Fruit fly (Drosophila melanogaster) whole organism, embryonic: ENCODE measurements around the gene kz.

Experiments
- CG1024 ChIP-seq: fragments of 200-800 bp; sonication (Bioruptor generic); IDR thresholded peaks from 2 replicates; pipeline ENCODE4 v1.3.6; 2022; ENCODE audit warnings: missing biosample characterization, missing genetic modification characterization
- CG10654 ChIP-seq: fragments of 200-800 bp; sonication (Bioruptor generic); optimal IDR thresholded peaks from 2 replicates; lab custom pipeline; 2016; ENCODE audit warnings: missing biosample characterization, missing genetic modification characterization
- CG10979 ChIP-seq: fragments of 200-800 bp; sonication (Bioruptor generic); optimal IDR thresholded peaks from 2 replicates; lab custom pipeline; 2018; ENCODE audit warnings: missing biosample characterization, mild to moderate bottlenecking, missing genetic modification characterization, moderate library complexity
- CG11085 ChIP-seq: fragments of 200-800 bp; sonication (Bioruptor generic); IDR thresholded peaks from 2 replicates; pipeline ENCODE4 v1.3.6; 2022; ENCODE audit warnings: missing biosample characterization, missing genetic modification characterization
- CG11696 ChIP-seq: fragments of 200-800 bp; sonication (Bioruptor generic); IDR thresholded peaks from 2 replicates; pipeline ENCODE4 v1.3.6; 2022; ENCODE audit warnings: missing biosample characterization, missing genetic modification characterization
- CG12391 ChIP-seq: fragments of 200-800 bp; sonication (Bioruptor generic); optimal IDR thresholded peaks from 3 replicates; lab custom pipeline; 2018; ENCODE audit warnings: missing biosample characterization, mild to moderate bottlenecking, missing genetic modification characterization, moderate library complexity
- CG14014 ChIP-seq: fragments of 200-800 bp; sonication (Bioruptor generic); IDR thresholded peaks from 2 replicates; pipeline ENCODE4 v1.3.6; 2022; ENCODE audit warnings: missing biosample characterization, missing genetic modification characterization
- CG14441 ChIP-seq: fragments of 200-800 bp; sonication (Bioruptor generic); IDR thresholded peaks from 2 replicates; pipeline ENCODE4 v1.3.6; 2022; ENCODE audit warnings: missing biosample characterization, missing genetic modification characterization
- CG15696 ChIP-seq: fragments of 200-800 bp; sonication (Bioruptor generic); optimal IDR thresholded peaks from 2 replicates; lab custom pipeline; 2019; ENCODE audit warnings: missing biosample characterization, mild to moderate bottlenecking, missing genetic modification characterization, moderate library complexity
- CG17912 ChIP-seq: fragments of 200-800 bp; sonication (Bioruptor generic); optimal IDR thresholded peaks from 2 replicates; lab custom pipeline; 2018; ENCODE audit warnings: missing biosample characterization, mild to moderate bottlenecking, missing genetic modification characterization
- CG18476 ChIP-seq: fragments of 200-800 bp; sonication (Bioruptor generic); optimal IDR thresholded peaks from 2 replicates; lab custom pipeline; 2016; ENCODE audit warnings: missing biosample characterization, mild to moderate bottlenecking, missing genetic modification characterization
- CG18619 ChIP-seq: fragments of 200-800 bp; sonication (Bioruptor generic); optimal IDR thresholded peaks from 3 replicates; lab custom pipeline; 2017; ENCODE audit warnings: missing biosample characterization, mild to moderate bottlenecking, missing genetic modification characterization
- CG2116 ChIP-seq: fragments of 200-800 bp; sonication (Bioruptor generic); optimal IDR thresholded peaks from 3 replicates; lab custom pipeline; 2018; ENCODE audit warnings: missing biosample characterization, mild to moderate bottlenecking, missing genetic modification characterization
- CG2875 ChIP-seq: fragments of 200-800 bp; sonication (Bioruptor generic); optimal IDR thresholded peaks from 2 replicates; lab custom pipeline; 2017; ENCODE audit warnings: missing biosample characterization, mild to moderate bottlenecking, missing genetic modification characterization, missing genetic modification reagents
- CG34376 ChIP-seq: fragments of 200-800 bp; sonication (Bioruptor generic); optimal IDR thresholded peaks from 2 replicates; lab custom pipeline; 2018; ENCODE audit warnings: missing biosample characterization, mild to moderate bottlenecking, missing genetic modification characterization
- CG4424 ChIP-seq: fragments of 200-800 bp; sonication (Bioruptor generic); optimal IDR thresholded peaks from 3 replicates; lab custom pipeline; 2016; ENCODE audit warnings: missing biosample characterization, missing genetic modification characterization
- CG7357 ChIP-seq: fragments of 200-800 bp; sonication (Bioruptor generic); IDR thresholded peaks from 3 replicates; pipeline ENCODE4 v1.3.6; 2022; ENCODE audit warnings: missing biosample characterization, missing genetic modification characterization
- CG7928 ChIP-seq: fragments of 200-800 bp; sonication (Bioruptor generic); optimal IDR thresholded peaks from 2 replicates; lab custom pipeline; 2017; ENCODE audit warnings: missing biosample characterization, mild to moderate bottlenecking, missing genetic modification characterization
- CG9932 ChIP-seq: fragments of 200-800 bp; sonication (Bioruptor generic); IDR thresholded peaks from 2 replicates; pipeline ENCODE4 v1.3.6; 2022; ENCODE audit warnings: missing biosample characterization, missing genetic modification characterization
- CoRest ChIP-seq: fragments of 200-800 bp; sonication (Bioruptor generic); optimal IDR thresholded peaks from 3 replicates; lab custom pipeline; 2018; ENCODE audit warnings: missing biosample characterization, mild to moderate bottlenecking, missing genetic modification characterization, moderate library complexity
- Doc2 ChIP-seq: fragments of 200-800 bp; sonication (Bioruptor generic); IDR thresholded peaks from 2 replicates; pipeline ENCODE4 v1.3.6; 2022; ENCODE audit warnings: missing biosample characterization, missing genetic modification characterization
- Doc3 ChIP-seq: fragments of 200-800 bp; sonication (Bioruptor generic); IDR thresholded peaks from 3 replicates; pipeline ENCODE4 v1.3.6; 2022; ENCODE audit warnings: missing biosample characterization, missing genetic modification characterization; ENCODE audit not compliant: partially characterized antibody
- Drgx ChIP-seq: fragments of 200-800 bp; sonication (Bioruptor generic); IDR thresholded peaks from 2 replicates; pipeline ENCODE4 v1.3.6; 2022; ENCODE audit warnings: missing biosample characterization, missing genetic modification characterization
- E2f1 ChIP-seq: fragments of 200-800 bp; sonication (Bioruptor generic); IDR thresholded peaks from 2 replicates; pipeline ENCODE4 v1.3.6; 2022; ENCODE audit warnings: missing biosample characterization, missing genetic modification characterization
- HLHmδ ChIP-seq: fragments of 200-800 bp; sonication (Bioruptor generic); optimal IDR thresholded peaks from 2 replicates; lab custom pipeline; 2018; ENCODE audit warnings: missing biosample characterization, mild to moderate bottlenecking, missing genetic modification characterization, moderate library complexity
- Hmx ChIP-seq: fragments of 200-800 bp; sonication (Bioruptor generic); optimal IDR thresholded peaks from 2 replicates; lab custom pipeline; 2016; ENCODE audit warnings: missing biosample characterization, missing genetic modification characterization
- Hr39 ChIP-seq: fragments of >200 bp; optimal IDR thresholded peaks from 2 replicates; lab custom pipeline; 2017
- NFAT ChIP-seq: fragments of 200-800 bp; sonication (Bioruptor generic); IDR thresholded peaks from 2 replicates; pipeline ENCODE4 v1.3.6; 2022; ENCODE audit warnings: missing biosample characterization, missing genetic modification characterization
- Neu2 ChIP-seq: fragments of 200-800 bp; sonication (Bioruptor generic); optimal IDR thresholded peaks from 3 replicates; lab custom pipeline; 2016; ENCODE audit warnings: missing biosample characterization, missing genetic modification characterization, borderline replicate concordance
- Sry-β ChIP-seq: fragments of 200-800 bp; sonication (Bioruptor generic); optimal IDR thresholded peaks from 2 replicates; lab custom pipeline; 2018; ENCODE audit warnings: missing biosample characterization, mild to moderate bottlenecking, missing genetic modification characterization, moderate library complexity
- Sry-δ ChIP-seq: fragments of 200-800 bp; sonication (Bioruptor generic); optimal IDR thresholded peaks from 2 replicates; lab custom pipeline; 2016; ENCODE audit warnings: missing biosample characterization, missing genetic modification characterization
- TFAM ChIP-seq: fragments of 200-800 bp; sonication (Bioruptor generic); optimal IDR thresholded peaks from 2 replicates; lab custom pipeline; 2017; ENCODE audit warnings: missing biosample characterization, missing genetic modification characterization, inconsistent platforms
- ap ChIP-seq: fragments of 200-800 bp; sonication (Bioruptor generic); IDR thresholded peaks from 2 replicates; pipeline ENCODE4 v1.3.6; 2022; ENCODE audit warnings: missing biosample characterization, missing genetic modification characterization
- bowl ChIP-seq: fragments of 200-800 bp; sonication (Bioruptor generic); IDR thresholded peaks from 2 replicates; pipeline ENCODE4 v1.3.6; 2022; ENCODE audit warnings: missing biosample characterization, missing genetic modification characterization
- btn ChIP-seq: fragments of 200-800 bp; sonication (Bioruptor generic); optimal IDR thresholded peaks from 2 replicates; lab custom pipeline; 2016; ENCODE audit warnings: missing biosample characterization, missing genetic modification characterization
- ci ChIP-seq: fragments of 200-800 bp; sonication (Bioruptor generic); IDR thresholded peaks from 3 replicates; pipeline ENCODE4 v1.3.6; 2022; ENCODE audit warnings: missing biosample characterization, missing genetic modification characterization
- dysf ChIP-seq: fragments of 200-800 bp; sonication (Bioruptor generic); IDR thresholded peaks from 3 replicates; pipeline ENCODE4 v1.3.6; 2022; ENCODE audit warnings: missing biosample characterization, missing genetic modification characterization
- esg ChIP-seq: fragments of 200-800 bp; sonication (Bioruptor generic); conservative IDR thresholded peaks from 2 replicates; pipeline ENCODE4 v1.3.6; 2022; ENCODE audit warnings: missing biosample characterization, missing genetic modification characterization
- fd96Cb ChIP-seq: fragments of 200-800 bp; sonication (Bioruptor generic); optimal IDR thresholded peaks from 2 replicates; lab custom pipeline; 2018; ENCODE audit warnings: missing biosample characterization, mild to moderate bottlenecking, missing genetic modification characterization, moderate library complexity
- grau ChIP-seq: fragments of 200-800 bp; optimal IDR thresholded peaks from 3 replicates; lab custom pipeline; 2019; ENCODE audit warnings: missing biosample characterization, mild to moderate bottlenecking, missing genetic modification characterization, moderate library complexity
- h ChIP-seq: fragments of >200 bp; optimal IDR thresholded peaks from 2 replicates; lab custom pipeline; 2017
- kay ChIP-seq: fragments of 200-800 bp; sonication (Bioruptor generic); optimal IDR thresholded peaks from 2 replicates; lab custom pipeline; 2016; ENCODE audit warnings: missing biosample characterization, missing genetic modification characterization
- luna ChIP-seq: fragments of 200-800 bp; sonication (Bioruptor generic); optimal IDR thresholded peaks from 2 replicates; lab custom pipeline; 2016; ENCODE audit warnings: missing biosample characterization, missing genetic modification characterization
- mam ChIP-seq: fragments of 200-800 bp; sonication (Bioruptor generic); optimal IDR thresholded peaks from 3 replicates; lab custom pipeline; 2016; ENCODE audit warnings: missing biosample characterization, missing genetic modification characterization
- org-1 ChIP-seq: fragments of 200-800 bp; sonication (Bioruptor generic); optimal IDR thresholded peaks from 2 replicates; lab custom pipeline; 2017; ENCODE audit warnings: missing biosample characterization, missing genetic modification characterization
- sd ChIP-seq: fragments of 200-800 bp; sonication (Bioruptor generic); optimal IDR thresholded peaks from 3 replicates; lab custom pipeline; 2018; ENCODE audit warnings: missing biosample characterization, mild to moderate bottlenecking, missing genetic modification characterization, moderate library complexity
- seq ChIP-seq: fragments of 200-800 bp; sonication (Bioruptor generic); IDR thresholded peaks from 2 replicates; pipeline ENCODE4 v1.3.6; 2022; ENCODE audit warnings: missing biosample characterization, missing genetic modification characterization
- sima ChIP-seq: fragments of 200-800 bp; sonication (Bioruptor generic); optimal IDR thresholded peaks from 2 replicates; lab custom pipeline; 2016; ENCODE audit warnings: missing biosample characterization, missing genetic modification characterization
- stc ChIP-seq: fragments of 200-800 bp; sonication (Bioruptor generic); IDR thresholded peaks from 2 replicates; pipeline ENCODE4 v1.3.6; 2022; ENCODE audit warnings: missing biosample characterization, missing genetic modification characterization
- tna ChIP-seq: fragments of 200-800 bp; sonication (Bioruptor generic); IDR thresholded peaks from 2 replicates; pipeline ENCODE4 v1.3.6; 2022; ENCODE audit warnings: missing biosample characterization, missing genetic modification characterization; ENCODE audit not compliant: partially characterized antibody
- unpg ChIP-seq: fragments of 200-800 bp; sonication (Bioruptor generic); optimal IDR thresholded peaks from 3 replicates; lab custom pipeline; 2018; ENCODE audit warnings: missing biosample characterization, mild to moderate bottlenecking, missing genetic modification characterization, moderate library complexity
- vnd ChIP-seq: fragments of 200-800 bp; sonication (Bioruptor generic); IDR thresholded peaks from 3 replicates; pipeline ENCODE4 v1.3.6; 2022; ENCODE audit warnings: missing biosample characterization, missing genetic modification characterization; ENCODE audit not compliant: partially characterized antibody
- zfh1 ChIP-seq: fragments of 200-800 bp; sonication (Bioruptor generic); IDR thresholded peaks from 3 replicates; pipeline ENCODE4 v1.3.6; 2022; ENCODE audit warnings: missing biosample characterization, missing genetic modification characterization

Gene kz

dm6 chrX:2270557-2270930, 28.7 kb upstream of the kz start, which contains the start of gene CG2924 (continued):
- peak; percentile 33 for TF ChIP-seq HLHmδ
- TF ChIP-seq h (lab: Kevin White, UChicago) = no peak
- peak; percentile 39 for TF ChIP-seq CoRest (tag; lab: Kevin White, UChicago)
- TF ChIP-seq Sry-δ (GFP tag; lab: Kevin White, UChicago) = peak; percentile 100
- TF ChIP-seq CG11085 = peak; percentile 39; the same call in 1 of the 2 replicates
- TF ChIP-seq sd (tag; lab: Kevin White, UChicago) = no peak
- TF ChIP-seq Doc3 (GFP tag; lab: Robert Waterston, UW) = peak; percentile 98
- TF ChIP-seq tna = peak; percentile 99
- no peak for TF ChIP-seq sima (GFP tag; lab: Kevin White, UChicago)
- peak; percentile 45 for TF ChIP-seq CG7928 (GFP tag; lab: Kevin White, UChicago)
- no peak for TF ChIP-seq Drgx
- TF ChIP-seq Hmx (GFP tag; lab: Kevin White, UChicago) = no peak
- peak; percentile 51 for TF ChIP-seq CG34376 (GFP tag; lab: Kevin White, UChicago)
- peak; percentile 98 for TF ChIP-seq vnd (GFP tag; lab: Robert Waterston, UW)
- peak; percentile 0 for TF ChIP-seq CG10979 (tag; lab: Kevin White, UChicago)
- no peak for TF ChIP-seq btn (GFP tag; lab: Kevin White, UChicago)
- TF ChIP-seq CG18476 (GFP tag; lab: Kevin White, UChicago) = no peak
- no peak for TF ChIP-seq stc (GFP tag; lab: Robert Waterston, UW)
- TF ChIP-seq kay (GFP tag; lab: Kevin White, UChicago) = peak; percentile 68
- no peak for TF ChIP-seq Sry-β (GFP tag; lab: Kevin White, UChicago)
- peak; percentile 29 for TF ChIP-seq CG10654
- TF ChIP-seq unpg (GFP tag; lab: Kevin White, UChicago) = no peak
- no peak for TF ChIP-seq E2f1 (GFP tag; lab: Robert Waterston, UW)
- no peak for TF ChIP-seq CG11696 (GFP tag; lab: Robert Waterston, UW)
- TF ChIP-seq CG14014 (GFP tag; lab: Robert Waterston, UW) = 0 out of 2 replicates have a peak, but pooled peaks have one; percentile 43
- TF ChIP-seq org-1 (GFP tag; lab: Kevin White, UChicago) = no peak
- TF ChIP-seq CG18619 (GFP tag; lab: Kevin White, UChicago) = peak; percentile 27
- peak; percentile 57; the same call in 2 of the 3 replicates for TF ChIP-seq ci (GFP tag; lab: Robert Waterston, UW)
- TF ChIP-seq seq (GFP tag; lab: Robert Waterston, UW) = no peak
- peak; percentile 95 for TF ChIP-seq CG9932 (GFP tag; lab: Robert Waterston, UW)
- no peak for TF ChIP-seq fd96Cb (tag; lab: Kevin White, UChicago)
- peak; percentile 17 for TF ChIP-seq Neu2
- peak; percentile 83 for TF ChIP-seq NFAT (GFP tag; lab: Robert Waterston, UW)
- no peak for TF ChIP-seq bowl (GFP tag; lab: Robert Waterston, UW)
- TF ChIP-seq dysf (GFP tag; lab: Robert Waterston, UW) = peak; percentile 70
- TF ChIP-seq CG17912 (GFP tag; lab: Kevin White, UChicago) = no peak
- peak; percentile 50; the same call in 1 of the 2 replicates for TF ChIP-seq CG1024 (GFP tag; lab: Robert Waterston, UW)
- peak; percentile 86 for TF ChIP-seq mam (GFP tag; lab: Kevin White, UChicago)
- peak; percentile 66 for TF ChIP-seq CG12391 (tag; lab: Kevin White, UChicago)
- no peak for TF ChIP-seq TFAM (GFP tag; lab: Kevin White, UChicago)
- TF ChIP-seq CG2116 (GFP tag; lab: Kevin White, UChicago) = peak; percentile 87
- no peak for TF ChIP-seq esg (GFP tag; lab: Robert Waterston, UW)
- no peak for TF ChIP-seq CG2875 (GFP tag; lab: Kevin White, UChicago)
- TF ChIP-seq Hr39 (lab: Kevin White, UChicago) = no peak
- no peak for TF ChIP-seq Doc2 (GFP tag; lab: Robert Waterston, UW)
- peak; percentile 72; the same call in 2 of the 3 replicates for TF ChIP-seq zfh1 (GFP tag; lab: Robert Waterston, UW)
- peak; percentile 12 for TF ChIP-seq CG4424
- TF ChIP-seq CG14441 (GFP tag; lab: Robert Waterston, UW) = peak; percentile 27; the same call in 1 of the 2 replicates
- no peak for TF ChIP-seq CG7357 (GFP tag; lab: Robert Waterston, UW)
- peak; percentile 56 for TF ChIP-seq luna (GFP tag; lab: Kevin White, UChicago)
- no peak for TF ChIP-seq CG15696 (tag; lab: Kevin White, UChicago)
- peak; percentile 51 for TF ChIP-seq grau (tag; lab: Kevin White, UChicago)
- TF ChIP-seq ap = no peak
